Worm (Caenorhabditis elegans) whole organism, early embryonic: ENCODE measurements around the gene C24A3.2.

ENCODE experiments used
- B0310.2 ChIP-seq: sonication (generic microtip); optimal IDR thresholded peaks from 2 replicates; lab custom pipeline; 2016; ENCODE audit warnings: mild to moderate bottlenecking, missing genetic modification characterization, missing compliant biosample characterization
- F13C5.2 ChIP-seq: sonication (generic microtip); optimal IDR thresholded peaks from 2 replicates; lab custom pipeline; 2017; ENCODE audit warnings: mild to moderate bottlenecking, missing genetic modification characterization, inconsistent platforms, missing compliant biosample characterization
- aly-1 ChIP-seq: sonication (generic microtip); optimal IDR thresholded peaks from 2 replicates; lab custom pipeline; 2016; ENCODE audit warnings: missing genetic modification characterization, missing compliant biosample characterization
- ama-1 ChIP-seq: fragments of 150-350 bp; optimal IDR thresholded peaks from 2 replicates; lab custom pipeline; 2014
- ceh-13 ChIP-seq: fragments of 200-800 bp; sonication (Bioruptor generic); optimal IDR thresholded peaks from 2 replicates; lab custom pipeline; 2018; ENCODE audit warnings: mild to moderate bottlenecking, missing genetic modification characterization, missing compliant biosample characterization
- ceh-36 ChIP-seq: sonication (generic microtip); optimal IDR thresholded peaks from 2 replicates; lab custom pipeline; 2016; ENCODE audit warnings: missing genetic modification characterization, inconsistent platforms, missing compliant biosample characterization
- ets-7 ChIP-seq: sonication (generic microtip); optimal IDR thresholded peaks from 2 replicates; lab custom pipeline; 2016; ENCODE audit warnings: missing genotype, missing genetic modification characterization, missing compliant biosample characterization
- flt-1 ChIP-seq: fragments of 200-800 bp; sonication (Bioruptor generic); IDR thresholded peaks from 2 replicates; pipeline ENCODE4 v1.3.6; 2022; ENCODE audit warnings: missing genetic modification characterization, missing compliant biosample characterization
- hmbx-1 ChIP-seq: sonication (generic microtip); optimal IDR thresholded peaks from 2 replicates; lab custom pipeline; 2016; ENCODE audit warnings: mild to moderate bottlenecking, missing genetic modification characterization, missing compliant biosample characterization
- hmg-4 ChIP-seq: fragments of 200-800 bp; sonication (Bioruptor generic); optimal IDR thresholded peaks from 2 replicates; lab custom pipeline; 2018; ENCODE audit warnings: mild to moderate bottlenecking, missing genetic modification characterization, missing compliant biosample characterization
- hnd-1 ChIP-seq: sonication (generic microtip); optimal IDR thresholded peaks from 2 replicates; lab custom pipeline; 2016; ENCODE audit warnings: missing genetic modification characterization, missing compliant biosample characterization
- pes-1 ChIP-seq: fragments of 200-800 bp; sonication (Bioruptor generic); IDR thresholded peaks from 2 replicates; pipeline ENCODE4 v1.3.6; 2022; ENCODE audit warnings: missing genetic modification reagents, missing genetic modification characterization, missing compliant biosample characterization
- scrt-1 ChIP-seq: fragments of 200-800 bp; sonication (Bioruptor generic); IDR thresholded peaks from 2 replicates; pipeline ENCODE4 v1.3.6; 2022; ENCODE audit warnings: missing genetic modification characterization, missing compliant biosample characterization
- sea-1 ChIP-seq: fragments of 200-800 bp; sonication (Bioruptor generic); conservative IDR thresholded peaks from 2 replicates; pipeline ENCODE4 v1.3.6; 2022; ENCODE audit warnings: missing genetic modification characterization, missing compliant biosample characterization
- tbx-11 ChIP-seq: fragments of 200-800 bp; sonication (Bioruptor generic); IDR thresholded peaks from 2 replicates; pipeline ENCODE4 v1.3.6; 2022; ENCODE audit warnings: missing genetic modification characterization, missing compliant biosample characterization
- tbx-37 ChIP-seq: fragments of 200-800 bp; sonication (Bioruptor generic); conservative IDR thresholded peaks from 2 replicates; pipeline ENCODE4 v1.3.6; 2022; ENCODE audit warnings: missing genetic modification reagents, missing genetic modification characterization, missing compliant biosample characterization
- tra-4 ChIP-seq: sonication (generic microtip); optimal IDR thresholded peaks from 2 replicates; lab custom pipeline; 2017; ENCODE audit warnings: missing genetic modification characterization, missing compliant biosample characterization

C24A3.2 gene

DNA sequence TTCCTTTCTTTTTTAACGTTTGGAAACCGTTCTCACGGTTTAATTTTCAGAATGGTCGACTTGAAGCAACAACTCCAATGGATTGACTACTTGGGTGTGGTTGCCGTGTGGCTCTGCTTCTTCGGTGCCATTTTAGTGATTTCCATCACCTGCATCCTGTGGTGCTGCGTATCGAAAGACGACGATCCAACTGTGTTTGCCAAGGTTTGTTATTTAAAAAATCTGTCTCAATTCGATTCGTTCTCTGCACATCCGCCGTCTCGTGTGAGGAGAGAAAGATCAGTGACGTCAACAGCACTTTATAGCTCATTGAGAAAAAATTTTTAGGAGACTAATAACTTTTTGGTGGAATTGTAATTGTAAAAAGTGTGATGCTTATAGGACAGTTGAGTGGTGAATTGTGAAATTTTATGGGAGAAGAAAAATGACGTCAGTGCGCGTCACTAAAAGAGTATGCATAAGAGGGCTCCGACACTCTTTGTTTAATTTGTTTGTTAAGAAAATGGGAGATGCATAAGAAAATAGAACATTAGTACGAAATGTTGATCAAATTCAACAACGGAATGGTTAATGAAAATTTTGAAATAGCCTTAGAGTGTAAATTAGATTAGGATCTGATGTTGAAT is at the start of gene C24A3.2:
Gene C24A3.2, plus strand, starts transcription at position 51 of the 626 bp plus-strand sequence.
- no peak for TF ChIP-seq ceh-36 (tag; lab: Kevin White, UChicago)
- TF ChIP-seq tra-4 (tag; lab: Kevin White, UChicago) = no peak
- no peak for TF ChIP-seq tbx-37 (GFP tag; lab: Robert Waterston, UW)
- no peak for TF ChIP-seq hnd-1 (tag; lab: Kevin White, UChicago)
- TF ChIP-seq hmg-4 (GFP tag; lab: Kevin White, UChicago) = no peak

DNA sequence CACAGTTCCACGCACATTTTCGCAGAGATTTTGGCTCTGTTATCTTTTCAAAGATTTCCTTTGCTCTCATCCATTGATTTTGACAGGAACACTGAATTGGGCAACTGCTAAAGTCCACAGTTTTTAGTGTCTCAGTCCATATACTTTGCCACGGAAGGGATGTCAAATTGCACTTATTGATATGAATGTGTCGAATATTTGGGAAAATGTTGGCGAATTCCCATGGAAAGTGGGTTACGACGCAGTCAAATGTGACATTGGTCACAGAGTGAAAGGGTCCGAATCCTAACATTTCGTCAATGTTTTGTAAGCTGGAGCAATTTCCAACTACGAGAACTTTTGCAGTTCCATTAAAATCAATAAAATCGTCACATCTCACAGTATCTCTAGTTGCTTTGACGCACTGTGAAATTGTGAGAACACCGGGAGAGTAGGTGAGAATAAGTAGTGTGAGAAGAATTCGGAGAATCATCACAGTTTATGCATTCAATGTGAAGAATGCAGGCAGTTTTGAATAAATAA is 46.7 kb upstream of the C24A3.2 start, which contains the start of gene trk-1:
Gene trk-1, minus strand, starts transcription at position 472 of the 522 bp plus-strand sequence.
- no peak for TF ChIP-seq F13C5.2 (tag; lab: Kevin White, UChicago)
- TF ChIP-seq flt-1 = no peak
- TF ChIP-seq scrt-1 (GFP tag; lab: Robert Waterston, UW) = no peak
- TF ChIP-seq hmg-4 (GFP tag; lab: Kevin White, UChicago) = no peak
- TF ChIP-seq hnd-1 (tag; lab: Kevin White, UChicago) = no peak
- TF ChIP-seq ceh-13 = no peak
- TF ChIP-seq ceh-36 (tag; lab: Kevin White, UChicago) = no peak
- TF ChIP-seq B0310.2 (tag; lab: Kevin White, UChicago) = no peak
- TF ChIP-seq ets-7 (tag; lab: Kevin White, UChicago) = no peak
- no peak for TF ChIP-seq ama-1 (lab: Kevin White, UChicago)
- TF ChIP-seq hmbx-1 (tag; lab: Kevin White, UChicago) = no peak
- TF ChIP-seq tbx-11 (GFP tag; lab: Robert Waterston, UW) = no peak
- TF ChIP-seq sea-1 (GFP tag; lab: Robert Waterston, UW) = no peak

DNA sequence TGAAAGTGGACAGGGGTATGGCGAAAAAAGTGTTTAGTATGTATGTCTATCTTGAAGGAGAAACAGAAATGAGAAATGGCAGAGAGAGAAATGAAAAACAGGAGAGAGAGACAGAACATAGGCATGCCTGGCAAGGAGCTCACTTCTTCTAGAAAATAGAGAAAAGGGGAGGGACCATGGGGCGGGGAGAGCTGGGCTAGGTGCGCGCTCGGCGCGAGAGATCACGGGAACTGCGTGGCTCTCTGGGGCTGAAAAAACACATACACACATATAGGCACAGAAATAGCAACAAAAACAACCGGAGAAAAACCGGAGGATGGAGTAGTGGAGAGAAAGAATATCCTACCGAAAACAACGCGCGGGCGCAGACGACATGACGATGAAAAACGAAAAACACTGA is 45.3 kb upstream of the C24A3.2 start:
- TF ChIP-seq hnd-1 (tag; lab: Kevin White, UChicago) (no peak), ceh-13 (no peak), tbx-11 (GFP tag; lab: Robert Waterston, UW) (no peak), pes-1 (GFP tag; lab: Robert Waterston, UW) (no peak), ceh-36 (tag; lab: Kevin White, UChicago) (no peak), flt-1 (no peak), sea-1 (GFP tag; lab: Robert Waterston, UW) (no peak), aly-1 (tag; lab: Kevin White, UChicago) (no peak), F13C5.2 (tag; lab: Kevin White, UChicago) (no peak), ets-7 (tag; lab: Kevin White, UChicago) (no peak), ama-1 (lab: Kevin White, UChicago) (no peak), tra-4 (tag; lab: Kevin White, UChicago) (no peak)

DNA sequence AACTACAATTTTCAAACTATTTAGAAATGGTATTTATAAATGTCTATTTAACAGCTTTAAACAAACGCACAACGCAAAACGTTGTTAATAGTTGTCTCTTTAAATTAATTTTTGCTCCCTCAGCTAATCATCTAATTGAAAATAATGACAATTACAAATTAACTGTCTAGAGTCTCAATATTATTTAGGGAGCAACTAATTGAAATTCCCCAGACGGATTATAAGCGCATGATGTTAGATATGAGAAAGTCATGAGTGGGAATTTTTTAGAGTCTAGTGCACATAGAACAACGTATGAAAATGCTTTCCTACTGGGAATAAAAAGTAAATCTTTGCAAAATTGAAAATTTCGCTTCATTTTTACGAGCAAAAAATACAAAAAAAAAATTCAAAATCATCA is 44.3 kb upstream of the C24A3.2 start:
- TF ChIP-seq ceh-36 (tag; lab: Kevin White, UChicago) (no peak), hnd-1 (tag; lab: Kevin White, UChicago) (no peak), ets-7 (tag; lab: Kevin White, UChicago) (no peak), pes-1 (GFP tag; lab: Robert Waterston, UW) (no peak), sea-1 (GFP tag; lab: Robert Waterston, UW) (no peak)

DNA sequence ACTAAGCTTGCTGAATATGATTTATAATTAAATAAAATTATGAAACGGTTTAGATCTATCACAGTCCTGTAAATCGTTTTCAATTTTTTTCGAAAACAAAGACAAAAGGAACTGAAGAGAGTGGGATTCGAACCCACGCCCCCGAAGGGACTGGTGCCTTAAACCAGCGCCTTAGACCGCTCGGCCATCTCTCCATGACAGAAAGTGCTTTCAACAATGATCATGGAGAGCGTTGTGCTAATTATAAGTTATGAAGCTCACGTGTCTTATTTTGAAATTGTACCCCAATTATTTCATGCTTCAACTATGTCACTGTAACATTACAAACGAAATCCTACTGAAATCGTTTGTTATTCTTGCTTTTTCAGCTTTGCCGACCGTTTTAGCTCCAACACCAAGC is 41.5 kb upstream of the C24A3.2 start:
- TF ChIP-seq ama-1 (lab: Kevin White, UChicago) = no peak
- TF ChIP-seq hnd-1 (tag; lab: Kevin White, UChicago) = no peak
- no peak for TF ChIP-seq B0310.2 (tag; lab: Kevin White, UChicago)
- TF ChIP-seq F13C5.2 (tag; lab: Kevin White, UChicago) = no peak
- TF ChIP-seq ets-7 (tag; lab: Kevin White, UChicago) = no peak
- no peak for TF ChIP-seq scrt-1 (GFP tag; lab: Robert Waterston, UW)
- no peak for TF ChIP-seq tbx-11 (GFP tag; lab: Robert Waterston, UW)
- TF ChIP-seq hmg-4 (GFP tag; lab: Kevin White, UChicago) = no peak
- no peak for TF ChIP-seq flt-1
- no peak for TF ChIP-seq hmbx-1 (tag; lab: Kevin White, UChicago)
- no peak for TF ChIP-seq tra-4 (tag; lab: Kevin White, UChicago)
- no peak for TF ChIP-seq ceh-36 (tag; lab: Kevin White, UChicago)
- TF ChIP-seq pes-1 (GFP tag; lab: Robert Waterston, UW) = no peak
- no peak for TF ChIP-seq sea-1 (GFP tag; lab: Robert Waterston, UW)
- TF ChIP-seq ceh-13 = no peak
- no peak for TF ChIP-seq tbx-37 (GFP tag; lab: Robert Waterston, UW)
- no peak for TF ChIP-seq aly-1 (tag; lab: Kevin White, UChicago)

DNA sequence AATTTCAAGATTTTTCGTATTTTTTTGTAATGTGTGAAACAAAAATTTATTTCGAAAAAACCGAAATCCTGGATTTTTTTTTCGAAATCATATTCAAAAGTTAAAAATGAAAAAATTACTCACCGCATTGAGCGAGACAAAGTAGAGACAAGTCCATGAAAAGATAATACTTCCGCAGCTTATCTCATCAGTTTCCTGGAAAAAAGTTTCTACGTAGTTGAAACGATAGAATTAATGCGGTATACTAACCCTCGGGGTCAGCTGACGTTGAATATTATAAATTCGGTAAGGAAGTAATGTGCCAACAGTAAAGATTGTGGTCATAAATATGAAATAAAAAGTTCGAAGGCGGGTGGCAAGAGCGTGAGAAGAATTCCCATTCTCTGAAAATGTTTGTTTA is 39.3 kb upstream of the C24A3.2 start:
- TF ChIP-seq B0310.2 (tag; lab: Kevin White, UChicago) = no peak
- no peak for TF ChIP-seq sea-1 (GFP tag; lab: Robert Waterston, UW)
- no peak for TF ChIP-seq ceh-36 (tag; lab: Kevin White, UChicago)
- TF ChIP-seq tra-4 (tag; lab: Kevin White, UChicago) = no peak
- TF ChIP-seq ama-1 (lab: Kevin White, UChicago) = no peak
- no peak for TF ChIP-seq flt-1
- no peak for TF ChIP-seq hmbx-1 (tag; lab: Kevin White, UChicago)
- no peak for TF ChIP-seq scrt-1 (GFP tag; lab: Robert Waterston, UW)
- no peak for TF ChIP-seq hnd-1 (tag; lab: Kevin White, UChicago)
- TF ChIP-seq hmg-4 (GFP tag; lab: Kevin White, UChicago) = no peak
- no peak for TF ChIP-seq ceh-13
- TF ChIP-seq tbx-11 (GFP tag; lab: Robert Waterston, UW) = no peak
- TF ChIP-seq pes-1 (GFP tag; lab: Robert Waterston, UW) = no peak
